Fruit fly (Drosophila melanogaster): ENCODE measurements around the gene X11L.

The X11L gene

DNA sequence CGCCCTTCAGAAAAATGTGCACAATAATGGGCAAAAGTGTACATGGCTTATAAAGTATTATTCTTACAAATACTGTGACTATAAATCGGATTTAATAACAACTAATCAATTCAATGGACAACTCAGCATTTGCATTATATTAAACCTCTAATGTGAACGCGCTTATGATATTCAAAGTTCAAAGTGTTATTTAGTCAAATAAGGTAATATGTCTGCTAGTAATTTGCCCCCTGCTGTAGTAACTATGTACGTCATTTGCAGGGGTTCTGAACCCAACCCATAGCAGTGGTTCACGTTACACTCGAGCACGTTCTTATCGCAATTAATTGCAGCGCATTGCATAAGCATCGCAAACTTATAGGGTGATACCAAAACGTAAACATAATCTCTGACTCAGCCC lies 11.3 kb upstream of the X11L start (continued):
- TF ChIP-seq CG30403 (GFP tag; optimal IDR thresholded peaks at IDR 0.05) (peak; percentile 4), Hr51 (GFP tag; optimal IDR thresholded peaks at IDR 0.05) (peak in 1 of 2 experiments; percentile 56), sens (GFP tag) (peak; percentile 71), Fer1 (GFP tag; optimal IDR thresholded peaks at IDR 0.05) (peak; percentile 1), CG17186 (GFP tag; optimal IDR thresholded peaks at IDR 0.05) (no peak), dmrt99B (tag; optimal IDR thresholded peaks at IDR 0.05) (peak; percentile 18), CG11696 (GFP tag; IDR thresholded peaks at IDR 0.05) (peak; percentile 79), CG11695 (GFP tag; IDR thresholded peaks at IDR 0.05) (peak; percentile 45; the same call in 1 of the 3 replicates), tgo (GFP tag; IDR thresholded peaks at IDR 0.05) (0 out of 3 replicates have a peak, but pooled peaks have one; percentile 22), bab2 (GFP tag; optimal IDR thresholded peaks at IDR 0.05) (no peak), Vsx1 (GFP tag; optimal IDR thresholded peaks at IDR 0.05) (no peak), CG12236 (GFP tag; optimal IDR thresholded peaks at IDR 0.05) (no peak), ttk (GFP tag; IDR thresholded peaks at IDR 0.05) (no peak), Dll (GFP tag; IDR thresholded peaks at IDR 0.05; ENCODE audit: partially characterized antibody) (no peak), gcm (GFP tag; optimal IDR thresholded peaks at IDR 0.05) (peak; percentile 6), CG10147 (GFP tag; optimal IDR thresholded peaks at IDR 0.05) (no peak), Fer3 (tag; optimal IDR thresholded peaks at IDR 0.05) (no peak), CG8290 (GFP tag; optimal IDR thresholded peaks at IDR 0.05) (no peak), CG8290 (tag; optimal IDR thresholded peaks at IDR 0.05) (peak in 1 of 2 experiments; percentile 48), vvl (GFP tag; IDR thresholded peaks at IDR 0.05) (no peak), Rfx (GFP tag; IDR thresholded peaks at IDR 0.05) (0 out of 2 replicates have a peak, but pooled peaks have one; percentile 13), ERR (GFP tag; optimal IDR thresholded peaks at IDR 0.05) (no peak), CG10321 (GFP tag; IDR thresholded peaks at IDR 0.05) (0 out of 2 replicates have a peak, but pooled peaks have one; percentile 9), Stat92E (GFP tag; optimal IDR thresholded peaks at IDR 0.05) (no peak), CG12769 (tag; optimal IDR thresholded peaks at IDR 0.05) (peak; percentile 22), pzg (GFP tag; optimal IDR thresholded peaks at IDR 0.05) (no peak)

dm6 chrX:17588565-17588964 lies 10.8 kb upstream of the X11L start, which contains the start of gene CG12992:
CG12992 (plus strand) TSS chrX:17588865.
- TF ChIP-seq Rfx (GFP tag; IDR thresholded peaks at IDR 0.05) (no peak), CG11093 (GFP tag; IDR thresholded peaks at IDR 0.05) (no peak), Pdp1 (GFP tag; optimal IDR thresholded peaks at IDR 0.05) (no peak), CG4404 (GFP tag; IDR thresholded peaks at IDR 0.05) (no peak), CG14667 (GFP tag; IDR thresholded peaks at IDR 0.05) (no peak)

DNA sequence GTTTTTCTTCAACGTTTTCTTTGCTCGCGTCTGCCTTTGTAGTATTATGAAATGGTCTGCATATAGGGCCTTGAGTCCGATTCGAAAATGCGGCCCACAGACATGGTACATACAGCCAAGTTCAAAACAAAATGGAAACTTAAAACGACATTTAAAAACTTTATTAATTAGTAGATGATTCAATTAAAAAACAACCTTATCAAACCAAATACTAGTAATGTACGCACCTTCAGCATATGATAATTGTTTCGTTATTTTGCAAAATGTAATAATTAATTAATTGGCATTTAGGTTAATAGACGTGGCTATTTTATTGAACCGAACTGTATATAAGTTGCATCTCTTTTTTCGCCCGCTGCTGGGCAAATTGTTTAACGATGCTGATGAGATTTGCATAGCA lies 4.7 kb upstream of the X11L start:
- no peak for TF ChIP-seq CG6765 (GFP tag; optimal IDR thresholded peaks at IDR 0.05)
- no peak for TF ChIP-seq NC2α (GFP tag; optimal IDR thresholded peaks at IDR 0.05)
- no peak for TF ChIP-seq ssp (GFP tag; IDR thresholded peaks at IDR 0.05)
- TF ChIP-seq CG11696 (GFP tag; IDR thresholded peaks at IDR 0.05): 0 out of 2 replicates have a peak, but pooled peaks have one; percentile 34
- no peak for TF ChIP-seq HLHmδ (GFP tag; optimal IDR thresholded peaks at IDR 0.05)
- no peak for TF ChIP-seq CG7271 (tag; optimal IDR thresholded peaks at IDR 0.05)
- TF ChIP-seq Rx (GFP tag; IDR thresholded peaks at IDR 0.05): no peak
- TF ChIP-seq Drgx (GFP tag; IDR thresholded peaks at IDR 0.05): peak; percentile 50; the same call in 1 of the 2 replicates
- no peak for TF ChIP-seq gsb-n (tag; optimal IDR thresholded peaks at IDR 0.05)
- no peak for TF ChIP-seq Awh (GFP tag; IDR thresholded peaks at IDR 0.05)
- TF ChIP-seq corto (GFP tag; optimal IDR thresholded peaks at IDR 0.05): no peak
- TF ChIP-seq Oli (tag; optimal IDR thresholded peaks at IDR 0.05): no peak

Measured in whole organism, embryonic.